Fruit fly (Drosophila melanogaster): ENCODE data around the gene Indy-2.

- TF ChIP-seq Sin3A (optimal IDR thresholded peaks at IDR 0.05) (no peak), psq (optimal IDR thresholded peaks at IDR 0.05) (no peak), ttk (optimal IDR thresholded peaks at IDR 0.05) (no peak)
Observed at dm6 chr3R:19998418-19998817, 44.1 kb upstream of the Indy-2 start.

Data from Kc167 (cell line).